Worm (Caenorhabditis elegans) whole organism, L2 larva: ENCODE data around the gene moc-6.

ENCODE experiments used
- ama-1 ChIP-seq: fragments of 150-350 bp; optimal IDR thresholded peaks from 2 replicates; lab custom pipeline; 2018; ENCODE audit warnings: inconsistent platforms
- egl-27 ChIP-seq: sonication (generic microtip); optimal IDR thresholded peaks from 3 replicates; lab custom pipeline; 2017; ENCODE audit warnings: missing biosample characterization, missing genetic modification reagents, missing genetic modification characterization
- elt-3 ChIP-seq: sonication (generic microtip); optimal IDR thresholded peaks from 2 replicates; lab custom pipeline; 2017; ENCODE audit warnings: missing biosample characterization, missing genetic modification characterization
- lin-13 ChIP-seq: fragments of 150-350 bp; optimal IDR thresholded peaks from 2 replicates; lab custom pipeline; 2014; ENCODE audit warnings: missing biosample characterization, missing genetic modification reagents, missing genetic modification characterization
- lin-39 ChIP-seq: fragments of 150-350 bp; optimal IDR thresholded peaks from 2 replicates; lab custom pipeline; 2014; ENCODE audit warnings: missing biosample characterization, missing genetic modification reagents, missing genetic modification characterization
- snpc-4 ChIP-seq: fragments of 150-350 bp; optimal IDR thresholded peaks from 2 replicates; lab custom pipeline; 2014; ENCODE audit warnings: missing biosample characterization, missing genetic modification characterization
- unc-39 ChIP-seq: fragments of 150-350 bp; optimal IDR thresholded peaks from 2 replicates; lab custom pipeline; 2014; ENCODE audit warnings: missing biosample characterization, missing genetic modification characterization

DNA sequence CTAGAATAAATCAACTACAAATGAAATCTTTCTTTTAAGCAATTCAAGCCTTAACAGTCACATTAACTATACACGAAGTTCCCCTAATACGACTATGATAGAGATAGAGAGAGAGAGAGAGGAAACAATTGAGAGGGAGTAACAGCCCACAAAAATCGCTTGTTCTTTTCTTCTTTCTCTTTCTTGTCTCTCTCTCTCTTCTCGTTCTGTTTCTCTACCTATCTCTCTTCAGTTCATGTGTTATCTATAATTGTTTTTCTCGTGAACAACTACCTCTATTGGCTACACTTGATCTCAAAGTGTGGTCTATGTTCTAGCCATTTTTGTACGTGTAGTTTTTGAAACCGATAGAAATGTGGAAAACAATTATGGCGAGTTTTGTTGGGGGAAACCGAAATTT is 6.9 kb downstream of the moc-6 start:
- TF ChIP-seq lin-39 (no peak), ama-1 (no peak), egl-27 (tag; lab: Kevin White, UChicago) (peak; percentile 51), snpc-4 (tag; lab: Kevin White, UChicago) (no peak), unc-39 (no peak), elt-3 (no peak), lin-13 (GFP tag; lab: Kevin White, UChicago) (peak; percentile 55)
